Worm (Caenorhabditis elegans): Measurements from ENCODE around the gene gst-15.

The gst-15 gene

DNA sequence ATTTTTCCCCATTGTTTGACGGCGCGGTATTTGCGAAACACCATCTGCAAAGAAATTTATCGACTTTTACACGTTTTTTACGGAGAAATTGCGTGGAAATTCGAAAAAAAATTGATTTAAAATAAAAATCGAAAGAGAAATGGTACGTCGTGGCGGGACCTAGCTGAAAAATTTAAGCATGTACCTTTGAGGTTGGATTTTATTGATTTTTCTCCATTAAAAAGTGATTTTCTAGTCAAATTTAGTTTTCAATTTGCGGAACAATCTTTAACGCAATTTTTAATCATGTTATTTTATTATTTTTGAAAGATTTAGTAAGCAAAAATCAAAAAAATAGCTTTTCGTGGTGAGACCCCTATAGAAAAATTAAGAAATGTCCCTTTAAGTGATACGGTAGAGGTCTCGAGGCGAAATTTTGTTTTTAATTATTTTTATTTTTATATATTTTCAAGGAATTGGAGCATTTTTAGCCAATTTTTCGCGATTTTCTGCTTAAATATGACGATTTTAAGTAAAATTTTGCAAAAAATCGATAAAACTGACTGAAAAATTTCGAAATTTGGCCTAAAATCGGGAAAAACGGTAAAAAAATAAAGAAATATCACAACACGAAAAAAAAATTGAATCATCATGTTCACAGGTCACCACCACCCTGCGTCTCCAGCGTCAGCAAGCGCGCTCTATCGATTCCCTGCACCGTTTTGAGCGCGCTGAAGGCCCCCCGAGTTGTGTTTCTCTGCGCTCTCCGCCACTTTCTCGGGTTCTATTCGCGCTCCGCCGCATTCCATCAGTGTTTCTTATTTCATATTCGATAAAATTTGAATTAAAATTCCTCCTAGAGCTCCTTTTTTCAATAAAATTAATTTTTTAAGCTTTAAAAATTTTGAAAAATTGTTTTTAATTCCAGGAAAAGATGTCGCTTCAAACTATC is 37.7 kb downstream of the gst-15 start, which contains the start of the genes mrpl-37 and lin-38 (continued):
- no peak for TF ChIP-seq tbx-7 (tag; optimal IDR thresholded peaks at IDR 0.05)
- no peak for TF ChIP-seq F13H6.1 (tag; optimal IDR thresholded peaks at IDR 0.05)
- TF ChIP-seq pag-3 (tag; optimal IDR thresholded peaks at IDR 0.05; ENCODE audit: borderline replicate concordance): no peak
- peak; percentile 50 for TF ChIP-seq tbx-2 (tag; optimal IDR thresholded peaks at IDR 0.05)
- no peak for TF ChIP-seq ceh-24 (tag; optimal IDR thresholded peaks at IDR 0.05)
- peak; percentile 75 for TF ChIP-seq unc-42 (tag; optimal IDR thresholded peaks at IDR 0.05)
- no peak for TF ChIP-seq pax-1 (tag; optimal IDR thresholded peaks at IDR 0.05)
- TF ChIP-seq lin-11 (tag; optimal IDR thresholded peaks at IDR 0.05): no peak
- TF ChIP-seq sox-2 (GFP tag; IDR thresholded peaks at IDR 0.05): no peak
- no peak for TF ChIP-seq sox-4 (tag; optimal IDR thresholded peaks at IDR 0.05)
- TF ChIP-seq pqm-1 (tag; optimal IDR thresholded peaks at IDR 0.05): no peak
- no peak for TF ChIP-seq unc-55 (GFP tag; optimal IDR thresholded peaks at IDR 0.05)
- no peak for TF ChIP-seq C08G9.2 (tag; optimal IDR thresholded peaks at IDR 0.05)
- peak; percentile 16 for TF ChIP-seq pros-1 (tag; optimal IDR thresholded peaks at IDR 0.05)
- no peak for TF ChIP-seq eyg-1 (tag; optimal IDR thresholded peaks at IDR 0.05)
- TF ChIP-seq che-1 (tag; optimal IDR thresholded peaks at IDR 0.05): no peak
- TF ChIP-seq nhr-232 (tag; optimal IDR thresholded peaks at IDR 0.05): no peak
- no peak for TF ChIP-seq hlh-8 (tag; optimal IDR thresholded peaks at IDR 0.05)
- no peak for TF ChIP-seq pha-4 (tag; optimal IDR thresholded peaks at IDR 0.05)

DNA sequence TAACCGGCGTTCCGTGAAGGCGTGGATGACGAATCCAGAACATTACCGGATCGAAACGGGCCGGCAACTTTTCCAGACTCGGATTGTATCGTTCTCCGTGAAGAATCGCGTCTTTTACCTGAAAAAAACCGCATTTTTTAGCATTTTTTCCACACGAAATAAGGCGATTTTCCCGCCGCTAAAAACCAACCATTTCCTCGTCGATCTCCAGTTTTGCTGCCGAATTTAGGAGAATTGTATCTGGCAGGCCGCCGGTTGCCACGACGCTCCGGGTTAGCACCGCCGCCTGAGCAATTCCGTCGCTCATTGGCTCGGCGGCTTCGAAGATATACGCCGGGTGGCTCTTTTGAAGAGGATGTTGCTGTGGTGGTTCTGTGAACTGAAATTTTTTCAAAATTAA is 38.6 kb downstream of the gst-15 start:
- TF ChIP-seq npax-4 (tag; optimal IDR thresholded peaks at IDR 0.05) (no peak), ceh-18 (tag; optimal IDR thresholded peaks at IDR 0.05) (no peak), ceh-34 (tag; optimal IDR thresholded peaks at IDR 0.05) (no peak), lim-6 (tag; optimal IDR thresholded peaks at IDR 0.05) (no peak), gmeb-2 (tag; optimal IDR thresholded peaks at IDR 0.05) (no peak), unc-3 (GFP tag; conservative IDR thresholded peaks at IDR 0.05) (no peak), unc-3 (tag; optimal IDR thresholded peaks at IDR 0.05) (no peak), pat-9 (tag; optimal IDR thresholded peaks at IDR 0.05) (no peak), ceh-14 (tag; optimal IDR thresholded peaks at IDR 0.05) (no peak), nfya-1 (tag; optimal IDR thresholded peaks at IDR 0.05) (no peak), nhr-11 (tag; optimal IDR thresholded peaks at IDR 0.05) (no peak), dve-1 (tag; optimal IDR thresholded peaks at IDR 0.05) (no peak), ceh-24 (tag; optimal IDR thresholded peaks at IDR 0.05) (no peak), eyg-1 (tag; optimal IDR thresholded peaks at IDR 0.05) (no peak), elt-2 (tag; optimal IDR thresholded peaks at IDR 0.05) (no peak), tbx-7 (tag; optimal IDR thresholded peaks at IDR 0.05) (no peak), hlh-30 (tag; optimal IDR thresholded peaks at IDR 0.05; ENCODE audit: insufficient read depth) (no peak), fkh-6 (tag; optimal IDR thresholded peaks at IDR 0.05) (no peak), hlh-15 (tag; optimal IDR thresholded peaks at IDR 0.05) (no peak), unc-86 (tag; optimal IDR thresholded peaks at IDR 0.05) (no peak)

- TF ChIP-seq pqm-1 (tag; optimal IDR thresholded peaks at IDR 0.05) (no peak), dmd-4 (tag; optimal IDR thresholded peaks at IDR 0.05; ENCODE audit: borderline replicate concordance) (no peak), ref-2 (tag; optimal IDR thresholded peaks at IDR 0.05) (no peak), unc-55 (GFP tag; optimal IDR thresholded peaks at IDR 0.05) (no peak), tbx-2 (tag; optimal IDR thresholded peaks at IDR 0.05) (no peak), ceh-9 (tag; optimal IDR thresholded peaks at IDR 0.05) (no peak), ceh-48 (tag; optimal IDR thresholded peaks at IDR 0.05) (no peak), hlh-6 (tag; optimal IDR thresholded peaks at IDR 0.05) (no peak), ceh-22 (tag; optimal IDR thresholded peaks at IDR 0.05) (no peak), pha-4 (tag; optimal IDR thresholded peaks at IDR 0.05) (no peak), ceh-30 (tag; optimal IDR thresholded peaks at IDR 0.05) (no peak), ceh-19 (GFP tag; optimal IDR thresholded peaks at IDR 0.05) (no peak)
Observed at ce11 chrII:13567871-13568270, 45.1 kb downstream of the gst-15 start, which contains the start of gene Y48E1B.3. Gene Y48E1B.3, minus strand, starts transcription at chrII:13567971.
